Fruit fly (Drosophila melanogaster) S2 (cell line): Measurements from ENCODE around the gene CG34179.

Source experiments
- CG8478 ChIP-seq: fragments of >200 bp; optimal IDR thresholded peaks from 2 replicates; lab custom pipeline; 2018
- CTCF ChIP-seq, 2 experiments: fragments of >200 bp; optimal IDR thresholded peaks; 2 replicates each; lab custom pipeline; 2018

Gene CG34179

DNA sequence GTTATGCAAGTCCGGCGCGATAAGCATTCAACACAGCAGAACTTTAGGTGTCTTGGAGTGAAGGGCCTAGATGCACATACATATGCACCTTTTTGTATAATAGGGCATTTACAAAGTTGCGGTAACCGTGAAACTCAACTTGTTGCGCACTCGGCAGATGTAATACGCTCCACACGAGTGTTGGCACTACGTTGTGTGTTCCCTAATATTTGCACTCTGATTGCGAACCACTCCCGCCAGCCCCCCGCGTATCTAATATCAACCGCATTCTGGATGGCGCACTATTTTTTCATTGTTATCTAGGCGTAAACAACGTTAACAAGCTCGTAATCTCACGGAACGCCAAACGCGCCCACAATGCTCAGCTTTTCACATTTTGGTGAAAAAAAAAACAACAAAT lies 31.8 kb upstream of the CG34179 start:
- TF ChIP-seq CG8478 (lab: Kevin White, UChicago) (no peak), CTCF (optimal IDR thresholded peaks at IDR 0.05; lab: Kevin White, UChicago) (no peak)

DNA sequence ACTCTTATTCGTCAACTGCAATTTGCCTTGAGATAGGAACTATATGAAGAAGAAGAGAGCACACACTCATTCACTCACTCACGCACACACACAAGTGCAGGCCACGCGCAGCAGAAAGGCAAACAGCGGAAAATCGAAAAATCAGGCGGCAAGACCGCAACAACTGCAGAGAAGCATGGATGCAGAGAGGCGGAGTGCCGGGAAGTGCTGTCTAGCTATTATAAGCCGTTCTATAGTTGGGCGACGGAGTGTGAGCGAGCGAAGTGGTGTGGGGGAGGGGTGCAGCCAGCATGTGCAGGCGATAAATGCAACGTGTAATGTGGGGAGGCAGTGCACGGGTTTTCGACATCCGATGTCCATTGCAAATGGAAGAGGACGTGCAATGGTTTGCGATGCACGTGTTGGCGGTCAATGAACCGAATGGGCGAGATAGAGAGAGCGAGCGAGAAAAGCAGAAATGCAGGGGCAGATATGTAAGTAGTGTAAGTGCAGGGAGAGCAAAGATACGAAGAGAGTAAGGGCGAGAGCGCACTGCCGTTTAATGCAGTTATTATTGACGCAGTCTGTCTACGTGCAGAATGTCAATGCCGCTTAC lies 30.3 kb upstream of the CG34179 start:
- no peak for TF ChIP-seq CTCF (optimal IDR thresholded peaks at IDR 0.05; lab: Kevin White, UChicago)
- TF ChIP-seq CG8478 (lab: Kevin White, UChicago) = no peak

DNA sequence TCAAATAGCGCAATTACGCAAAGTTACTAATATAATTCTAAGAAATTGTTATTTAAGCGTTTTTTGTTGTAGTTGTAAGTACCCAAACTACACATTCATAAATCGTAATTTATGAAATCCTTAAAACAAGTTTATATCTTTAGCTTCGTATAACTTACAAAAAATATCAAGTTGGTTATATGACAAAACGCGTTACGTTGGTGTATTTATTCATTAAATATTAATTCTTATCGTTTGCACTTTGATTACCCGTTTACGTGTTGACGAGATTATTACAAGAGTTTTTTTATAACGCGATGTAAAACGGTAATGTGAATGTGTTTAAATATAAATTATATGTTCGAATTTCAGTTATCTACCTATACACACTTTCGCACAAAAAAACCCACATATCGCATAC lies 29.1 kb upstream of the CG34179 start:
- TF ChIP-seq CTCF (optimal IDR thresholded peaks at IDR 0.05; lab: Kevin White, UChicago) = no peak
- no peak for TF ChIP-seq CG8478 (lab: Kevin White, UChicago)

DNA sequence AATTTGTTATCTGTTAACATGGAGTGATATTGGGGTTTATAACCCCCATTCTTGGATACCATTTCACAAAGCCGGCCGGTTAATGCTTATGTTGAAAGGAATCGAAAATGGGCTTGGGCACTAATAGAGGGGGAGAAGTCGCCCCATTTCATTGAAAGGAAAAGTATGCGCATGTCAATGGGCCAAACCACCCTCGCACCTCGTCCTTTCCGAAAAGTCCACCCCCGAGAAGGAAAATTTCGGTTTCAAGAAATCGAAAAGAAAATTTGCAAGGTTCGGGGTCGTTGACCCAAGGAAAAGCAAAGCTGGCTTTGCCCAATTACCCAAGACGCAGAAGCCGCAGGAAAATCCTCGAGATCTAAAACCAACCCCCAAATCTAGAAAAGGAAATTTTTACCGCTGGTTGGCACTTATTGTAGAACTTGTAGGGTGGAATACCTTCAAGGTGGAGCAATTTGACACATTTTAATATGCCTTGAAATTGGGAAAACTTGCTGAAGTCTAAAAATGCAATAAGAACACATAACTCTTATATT lies 28.4 kb upstream of the CG34179 start:
- TF ChIP-seq CTCF (optimal IDR thresholded peaks at IDR 0.05; lab: Kevin White, UChicago) = no peak
- no peak for TF ChIP-seq CG8478 (lab: Kevin White, UChicago)

DNA sequence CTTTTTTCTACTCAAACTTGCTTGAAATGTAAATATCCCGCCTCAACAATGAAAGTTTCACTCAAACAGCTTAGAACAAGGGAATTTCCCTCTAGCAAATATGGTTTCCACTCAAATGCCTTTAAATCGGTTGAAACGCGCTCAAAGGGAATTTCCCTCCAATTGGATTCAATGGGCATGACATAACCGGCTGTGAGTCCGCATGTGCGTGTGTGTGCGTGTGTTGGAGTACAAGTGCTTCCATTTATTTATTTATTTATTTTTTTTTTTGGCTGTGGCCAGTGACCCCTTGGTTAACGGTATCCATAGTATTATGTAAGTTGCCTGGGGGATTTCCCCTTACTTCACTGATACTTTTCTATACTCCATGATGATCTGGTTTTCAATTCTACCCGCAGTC lies 27.6 kb upstream of the CG34179 start:
- TF ChIP-seq CTCF (optimal IDR thresholded peaks at IDR 0.05; lab: Kevin White, UChicago) (no peak), CG8478 (lab: Kevin White, UChicago) (no peak)

- no peak for TF ChIP-seq CTCF (optimal IDR thresholded peaks at IDR 0.05; lab: Kevin White, UChicago)
- no peak for TF ChIP-seq CG8478 (lab: Kevin White, UChicago)
Measured at dm6 chr2L:6075345-6075744, 26.8 kb upstream of the CG34179 start.

dm6 chr2L:6074314-6074713 lies 25.8 kb upstream of the CG34179 start:
- TF ChIP-seq CG8478 (lab: Kevin White, UChicago) (no peak), CTCF (optimal IDR thresholded peaks at IDR 0.05; lab: Kevin White, UChicago) (no peak)

DNA sequence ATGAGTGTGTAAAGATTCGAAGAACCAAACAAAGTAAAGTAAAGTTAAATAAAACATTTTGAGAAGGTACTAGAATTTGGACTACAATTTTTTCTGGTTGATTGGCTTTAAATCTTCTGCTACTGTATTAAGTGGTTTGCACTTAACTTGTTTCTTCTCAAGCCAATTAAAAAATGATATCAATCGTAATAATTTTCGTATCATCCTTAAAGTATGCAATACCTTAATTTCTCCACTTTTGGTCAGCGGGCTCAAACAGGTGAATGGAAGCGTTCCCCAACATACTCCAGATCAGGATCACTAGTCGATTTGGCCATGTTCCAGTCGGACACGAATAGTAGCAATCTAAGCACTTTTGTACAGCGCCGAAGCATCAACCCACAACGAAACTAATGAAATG lies 25.4 kb upstream of the CG34179 start:
- no peak for TF ChIP-seq CG8478 (lab: Kevin White, UChicago)
- TF ChIP-seq CTCF (optimal IDR thresholded peaks at IDR 0.05; lab: Kevin White, UChicago) = no peak

DNA sequence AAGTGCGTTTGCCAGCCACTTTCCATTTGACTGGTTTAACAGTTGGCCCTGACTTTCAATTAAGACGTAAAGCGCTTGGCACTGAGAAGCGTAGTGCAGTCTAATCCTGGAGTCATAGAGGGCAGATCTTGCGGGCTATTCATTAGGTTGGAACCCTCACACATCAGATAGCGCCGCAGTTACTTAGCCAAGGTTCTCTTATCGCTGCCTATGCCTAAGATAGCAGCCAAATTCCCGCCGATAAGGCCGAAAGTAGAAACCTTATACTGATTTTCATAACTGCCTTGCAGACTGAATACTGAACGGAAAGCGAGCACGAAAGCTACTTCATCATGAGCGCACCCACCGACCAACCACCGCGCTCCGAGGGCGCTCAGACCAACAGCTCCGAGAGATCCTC lies 23.6 kb upstream of the CG34179 start:
- no peak for TF ChIP-seq CTCF (optimal IDR thresholded peaks at IDR 0.05; lab: Kevin White, UChicago)
- TF ChIP-seq CG8478 (lab: Kevin White, UChicago) = no peak

DNA sequence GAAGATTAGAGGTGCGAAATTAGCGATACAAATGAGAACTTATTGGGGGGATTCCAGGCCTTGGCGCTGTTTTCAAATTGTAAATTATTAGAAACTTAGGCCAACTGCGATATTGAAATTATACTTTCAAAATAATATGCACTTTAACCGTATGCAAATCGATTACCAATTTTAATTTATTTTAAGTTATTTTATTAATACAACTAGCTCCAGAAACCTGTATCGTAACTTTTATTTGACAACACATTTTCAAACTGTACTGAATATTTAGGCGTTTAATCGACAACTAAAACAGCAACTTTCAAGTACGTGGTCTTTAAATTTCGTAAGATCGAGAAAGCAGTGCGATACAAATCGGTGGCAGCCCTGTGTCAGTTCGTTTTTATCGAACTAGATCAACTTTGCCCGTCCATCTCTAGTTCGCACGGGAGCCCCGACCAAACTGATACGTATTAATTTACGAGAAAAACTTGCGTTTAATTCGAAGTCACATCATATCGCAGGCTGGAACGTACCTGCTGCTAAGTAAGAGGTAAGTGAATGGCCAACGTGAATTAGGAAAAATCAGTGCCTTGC lies 22.2 kb upstream of the CG34179 start, which contains the start of the genes CG9154 and Kr-h2:
Gene CG9154, minus strand, starts transcription at position 31 of the 576 bp plus-strand sequence.
Gene Kr-h2, plus strand, starts transcription at position 335 of the 576 bp plus-strand sequence.
- no peak for TF ChIP-seq CG8478 (lab: Kevin White, UChicago)
- TF ChIP-seq CTCF (optimal IDR thresholded peaks at IDR 0.05; lab: Kevin White, UChicago) = peak in 1 of 2 experiments; percentile 37

- TF ChIP-seq CG8478 (lab: Kevin White, UChicago) (no peak), CTCF (optimal IDR thresholded peaks at IDR 0.05; lab: Kevin White, UChicago) (no peak)
Measured at dm6 chr2L:6068544-6069251, 20.2 kb upstream of the CG34179 start, which contains the start of the genes CG9150 and Pfdn1. CG9150 (minus strand) TSS chr2L:6068594. Pfdn1 (plus strand) TSS chr2L:6069079.

DNA sequence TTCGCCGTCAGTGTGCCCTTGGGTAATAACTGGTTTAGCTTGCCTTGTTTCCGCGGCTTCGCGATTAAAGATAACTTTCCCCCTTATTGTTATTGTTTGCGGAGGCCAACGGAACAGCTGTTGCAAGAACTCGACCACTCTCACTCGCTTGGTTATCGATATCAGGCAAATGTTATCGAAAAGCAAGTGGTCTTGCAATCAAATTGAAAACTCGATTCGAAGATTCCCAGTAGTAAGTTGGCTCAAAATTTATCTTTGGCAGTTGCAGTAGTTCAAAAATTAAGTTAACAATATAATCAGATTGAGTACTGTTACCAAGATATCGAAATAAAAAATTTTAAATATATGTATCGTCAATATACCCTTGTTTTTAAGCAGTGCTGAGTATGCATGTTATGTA lies 17.3 kb upstream of the CG34179 start, which contains the start of the genes Fbw5 and CG9147:
Gene Fbw5, minus strand, starts transcription at position 131 of the 400 bp plus-strand sequence.
Gene CG9147, plus strand, starts transcription at position 175 of the 400 bp plus-strand sequence.
- no peak for TF ChIP-seq CTCF (optimal IDR thresholded peaks at IDR 0.05; lab: Kevin White, UChicago)

DNA sequence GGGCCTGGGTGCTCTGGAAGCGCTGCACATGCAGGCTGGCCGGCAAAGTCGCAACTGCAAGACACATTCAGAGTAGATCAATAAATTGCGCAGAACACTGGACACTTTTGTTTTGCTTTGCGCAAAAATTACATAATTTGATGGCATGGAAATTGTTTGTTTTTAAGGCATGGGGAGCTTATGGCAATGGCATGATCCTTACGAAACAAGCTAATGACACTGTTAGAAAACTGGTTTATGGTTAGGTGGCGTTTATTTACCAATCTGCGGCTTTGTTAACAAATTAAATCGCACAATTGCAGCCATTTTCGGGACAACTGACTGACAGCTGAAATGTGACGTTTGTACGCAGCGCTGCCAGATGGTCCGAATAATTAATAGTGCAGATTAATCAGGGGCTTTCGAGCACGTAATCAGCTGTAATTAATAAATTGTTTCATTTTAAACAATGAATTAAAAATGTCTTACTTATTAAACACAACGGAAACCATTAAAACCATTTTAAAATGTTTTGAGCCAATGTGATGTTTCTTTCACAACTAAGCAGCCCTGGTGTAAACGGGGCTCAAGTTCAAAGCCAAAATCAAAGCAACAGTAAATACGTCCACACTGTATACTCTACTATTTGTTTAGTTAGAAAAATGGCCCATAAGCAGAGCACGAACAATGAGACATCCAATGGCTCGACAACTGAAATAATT lies 14.0 kb upstream of the CG34179 start, which contains the start of the genes ND-51 and CG13994:
Gene ND-51, minus strand, starts transcription at position 376 of the 701 bp plus-strand sequence.
Gene CG13994, plus strand, starts transcription at position 608 of the 701 bp plus-strand sequence.
- no peak for TF ChIP-seq CTCF (optimal IDR thresholded peaks at IDR 0.05; lab: Kevin White, UChicago)
- no peak for TF ChIP-seq CG8478 (lab: Kevin White, UChicago)

dm6 chr2L:6060210-6060609 lies 11.7 kb upstream of the CG34179 start, which contains the start of gene CG34180:
CG34180 (plus strand) TSS chr2L:6060510.
- TF ChIP-seq CG8478 (lab: Kevin White, UChicago) = no peak
- no peak for TF ChIP-seq CTCF (optimal IDR thresholded peaks at IDR 0.05; lab: Kevin White, UChicago)
